Worm (Caenorhabditis elegans) whole organism, late embryonic: ENCODE results near the gene Y44A6C.1.

Experiments
- F13H6.1 ChIP-seq: sonication (generic microtip); optimal IDR thresholded peaks from 2 replicates; lab custom pipeline; 2016; ENCODE audit warnings: missing genetic modification characterization, missing compliant biosample characterization
- dmd-4 ChIP-seq: sonication (generic microtip); optimal IDR thresholded peaks from 2 replicates; lab custom pipeline; 2016; ENCODE audit warnings: borderline replicate concordance, missing genetic modification characterization, missing compliant biosample characterization
- hlh-15 ChIP-seq: sonication (generic microtip); optimal IDR thresholded peaks from 2 replicates; lab custom pipeline; 2016; ENCODE audit warnings: missing genetic modification characterization, missing compliant biosample characterization
- hlh-8 ChIP-seq: sonication (generic microtip); optimal IDR thresholded peaks from 2 replicates; lab custom pipeline; 2016; ENCODE audit warnings: missing genotype, missing genetic modification characterization, missing compliant biosample characterization
- nhr-11 ChIP-seq: fragments of 150-350 bp; optimal IDR thresholded peaks from 2 replicates; lab custom pipeline; 2014; ENCODE audit warnings: missing biosample characterization, missing genetic modification characterization
- odd-2 ChIP-seq: sonication (generic microtip); optimal IDR thresholded peaks from 2 replicates; lab custom pipeline; 2017; ENCODE audit warnings: antibody characterized with exemption, mild to moderate bottlenecking, missing genetic modification characterization, missing compliant biosample characterization
- pha-2 ChIP-seq: sonication (generic microtip); optimal IDR thresholded peaks from 2 replicates; lab custom pipeline; 2017; ENCODE audit warnings: mild to moderate bottlenecking, missing genetic modification characterization, missing compliant biosample characterization
- sdc-2 ChIP-seq: sonication (generic microtip); optimal IDR thresholded peaks from 2 replicates; lab custom pipeline; 2016; ENCODE audit warnings: missing genotype, missing genetic modification characterization, missing compliant biosample characterization
- sox-4 ChIP-seq: sonication (generic microtip); optimal IDR thresholded peaks from 2 replicates; lab custom pipeline; 2017; ENCODE audit warnings: mild to moderate bottlenecking, missing genetic modification characterization, inconsistent platforms, missing compliant biosample characterization
- tbx-2 ChIP-seq: sonication (generic microtip); optimal IDR thresholded peaks from 2 replicates; lab custom pipeline; 2016; ENCODE audit warnings: missing genetic modification characterization, missing compliant biosample characterization
- unc-42 ChIP-seq: sonication (generic microtip); optimal IDR thresholded peaks from 2 replicates; lab custom pipeline; 2016; ENCODE audit warnings: missing genotype, missing genetic modification characterization, missing compliant biosample characterization

DNA sequence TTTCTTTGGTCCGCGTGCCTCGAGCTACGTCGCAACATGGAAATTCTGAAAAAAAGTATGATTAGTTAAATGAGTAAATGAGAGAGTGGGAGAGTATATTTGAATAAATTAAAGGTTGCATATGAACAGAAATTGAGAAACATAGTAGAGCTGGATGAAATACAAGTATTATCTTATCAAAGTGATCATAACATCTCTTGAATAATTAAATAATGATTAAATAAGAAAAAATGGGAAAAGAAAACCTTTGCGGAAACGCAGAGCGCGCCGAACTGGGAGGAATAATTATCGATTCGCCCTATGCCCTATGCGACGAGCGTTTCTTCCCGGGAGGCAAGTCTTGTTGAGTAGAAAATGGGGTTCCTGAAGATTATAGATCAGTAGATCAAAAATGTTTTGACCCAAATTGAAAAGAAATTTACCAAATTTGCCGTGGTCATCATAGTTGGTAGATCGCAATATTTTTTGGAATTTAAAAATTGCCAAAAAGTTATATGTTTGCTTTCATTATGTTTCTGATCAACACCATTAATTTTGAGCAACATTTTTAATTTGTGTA lies 24.2 kb upstream of the Y44A6C.1 start, which contains the start of gene F53F8.3:
- TF ChIP-seq F13H6.1 (tag; lab: Kevin White, UChicago) (no peak), pha-2 (tag; lab: Kevin White, UChicago) (no peak), unc-42 (tag; lab: Kevin White, UChicago) (no peak), dmd-4 (no peak), hlh-15 (tag; lab: Kevin White, UChicago) (no peak), hlh-8 (tag; lab: Kevin White, UChicago) (no peak), nhr-11 (tag; lab: Kevin White, UChicago) (no peak), tbx-2 (tag; lab: Kevin White, UChicago) (no peak), sdc-2 (no peak), odd-2 (tag; lab: Kevin White, UChicago) (no peak), sox-4 (tag; lab: Kevin White, UChicago) (no peak)
